Worm (Caenorhabditis elegans): Measurements from ENCODE around the gene rsp-7.

rsp-7 gene

ce11 chrII:10630944-10631343 is 28.1 kb upstream of the rsp-7 start:
- TF ChIP-seq elt-2 (tag; optimal IDR thresholded peaks at IDR 0.05) = peak; percentile 28
- peak; percentile 20 for TF ChIP-seq pqm-1 (tag; optimal IDR thresholded peaks at IDR 0.05)
- TF ChIP-seq nhr-25 (tag; optimal IDR thresholded peaks at IDR 0.05) = no peak

- TF ChIP-seq lsy-12 (tag; optimal IDR thresholded peaks at IDR 0.05) (no peak), ama-1 (optimal IDR thresholded peaks at IDR 0.05) (no peak), ztf-11 (tag; optimal IDR thresholded peaks at IDR 0.05) (no peak), egl-5 (tag; optimal IDR thresholded peaks at IDR 0.05) (no peak), nhr-25 (tag; optimal IDR thresholded peaks at IDR 0.05) (no peak), ztf-4 (tag; optimal IDR thresholded peaks at IDR 0.05) (no peak), nhr-12 (tag; optimal IDR thresholded peaks at IDR 0.05) (no peak)
These were observed 19.9 kb upstream of the rsp-7 start, which contains the start of gene M28.9 for ce11 chrII:10639110-10639509. TSS of gene M28.9 (plus strand) at chrII:10639410.

ce11 chrII:10643403-10643802 is 15.6 kb upstream of the rsp-7 start, which contains the start of gene M28.4:
TSS of gene M28.4 (plus strand) at chrII:10643703.
- TF ChIP-seq unc-62 (GFP tag; optimal IDR thresholded peaks at IDR 0.05) = no peak

- TF ChIP-seq pqm-1 (tag; optimal IDR thresholded peaks at IDR 0.05) = peak; percentile 12
- TF ChIP-seq mml-1 (tag; optimal IDR thresholded peaks at IDR 0.05) = no peak
- TF ChIP-seq elt-2 (tag; optimal IDR thresholded peaks at IDR 0.05) = peak; percentile 58
These were observed 12.0 kb upstream of the rsp-7 start, which contains the start of gene M28.10 for ce11 chrII:10646901-10647566. TSS of gene M28.10 (plus strand) at chrII:10647516.

- TF ChIP-seq ceh-82 (tag; optimal IDR thresholded peaks at IDR 0.05) (no peak), ZK546.5 (tag; optimal IDR thresholded peaks at IDR 0.05) (no peak), eor-1 (tag; optimal IDR thresholded peaks at IDR 0.05) (no peak), ztf-11 (tag; optimal IDR thresholded peaks at IDR 0.05) (no peak), lin-15B (tag; optimal IDR thresholded peaks at IDR 0.05) (no peak), elt-2 (tag; optimal IDR thresholded peaks at IDR 0.05) (no peak), R02D3.7 (tag; optimal IDR thresholded peaks at IDR 0.05) (no peak), nhr-12 (tag; optimal IDR thresholded peaks at IDR 0.05) (no peak), egl-5 (tag; optimal IDR thresholded peaks at IDR 0.05) (no peak), lsy-12 (tag; optimal IDR thresholded peaks at IDR 0.05) (no peak), snpc-4 (tag; optimal IDR thresholded peaks at IDR 0.05) (no peak), nhr-237 (tag; optimal IDR thresholded peaks at IDR 0.05) (no peak), fkh-2 (tag; optimal IDR thresholded peaks at IDR 0.05) (no peak), fkh-10 (GFP tag; optimal IDR thresholded peaks at IDR 0.05) (no peak), fos-1 (tag; optimal IDR thresholded peaks at IDR 0.05) (no peak)
These were observed 6.9 kb upstream of the rsp-7 start, which contains the start of gene nphp-1 for ce11 chrII:10652112-10652511. TSS of gene nphp-1 (minus strand) at chrII:10652256.

ce11 chrII:10653559-10653958 is 5.4 kb upstream of the rsp-7 start:
- TF ChIP-seq elt-2 (tag; optimal IDR thresholded peaks at IDR 0.05) = peak; percentile 66
- peak; percentile 7 for TF ChIP-seq pqm-1 (tag; optimal IDR thresholded peaks at IDR 0.05)
- TF ChIP-seq pha-4 (tag; optimal IDR thresholded peaks at IDR 0.05) = peak; percentile 33
- no peak for TF ChIP-seq egl-27 (tag; optimal IDR thresholded peaks at IDR 0.05)

ce11 chrII:10654435-10654834 is 4.6 kb upstream of the rsp-7 start:
- TF ChIP-seq nhr-12 (tag; optimal IDR thresholded peaks at IDR 0.05) (no peak), ztf-11 (tag; optimal IDR thresholded peaks at IDR 0.05) (no peak), nhr-25 (tag; optimal IDR thresholded peaks at IDR 0.05) (no peak), jun-1 (tag; optimal IDR thresholded peaks at IDR 0.05) (no peak), egl-27 (tag; optimal IDR thresholded peaks at IDR 0.05) (no peak), hmg-11 (tag; optimal IDR thresholded peaks at IDR 0.05) (no peak), skn-1 (tag; optimal IDR thresholded peaks at IDR 0.05) (no peak), lin-15B (tag; optimal IDR thresholded peaks at IDR 0.05) (no peak), pqm-1 (tag; optimal IDR thresholded peaks at IDR 0.05) (no peak), ceh-9 (tag; optimal IDR thresholded peaks at IDR 0.05) (no peak), mml-1 (tag; optimal IDR thresholded peaks at IDR 0.05) (no peak), sea-2 (GFP tag; optimal IDR thresholded peaks at IDR 0.05) (no peak), elt-2 (tag; optimal IDR thresholded peaks at IDR 0.05) (no peak), nhr-43 (tag; optimal IDR thresholded peaks at IDR 0.05; ENCODE audit: poor library complexity, severe bottlenecking) (no peak), egl-5 (tag; optimal IDR thresholded peaks at IDR 0.05) (no peak)

Measured in whole organism, L3 larva.